Worm (Caenorhabditis elegans) whole organism, early embryonic: ENCODE data around the gene thoc-1.

Experiments used
- B0310.2 ChIP-seq: sonication (generic microtip); optimal IDR thresholded peaks from 2 replicates; lab custom pipeline; 2016; ENCODE audit warnings: mild to moderate bottlenecking, missing genetic modification characterization, missing compliant biosample characterization
- F13C5.2 ChIP-seq: sonication (generic microtip); optimal IDR thresholded peaks from 2 replicates; lab custom pipeline; 2017; ENCODE audit warnings: mild to moderate bottlenecking, missing genetic modification characterization, inconsistent platforms, missing compliant biosample characterization
- aly-1 ChIP-seq: sonication (generic microtip); optimal IDR thresholded peaks from 2 replicates; lab custom pipeline; 2016; ENCODE audit warnings: missing genetic modification characterization, missing compliant biosample characterization
- ama-1 ChIP-seq: fragments of 150-350 bp; optimal IDR thresholded peaks from 2 replicates; lab custom pipeline; 2014
- ceh-13 ChIP-seq: fragments of 200-800 bp; sonication (Bioruptor generic); optimal IDR thresholded peaks from 2 replicates; lab custom pipeline; 2018; ENCODE audit warnings: mild to moderate bottlenecking, missing genetic modification characterization, missing compliant biosample characterization
- ceh-36 ChIP-seq: sonication (generic microtip); optimal IDR thresholded peaks from 2 replicates; lab custom pipeline; 2016; ENCODE audit warnings: missing genetic modification characterization, inconsistent platforms, missing compliant biosample characterization
- flt-1 ChIP-seq: fragments of 200-800 bp; sonication (Bioruptor generic); IDR thresholded peaks from 2 replicates; pipeline ENCODE4 v1.3.6; 2022; ENCODE audit warnings: missing genetic modification characterization, missing compliant biosample characterization
- hmbx-1 ChIP-seq: sonication (generic microtip); optimal IDR thresholded peaks from 2 replicates; lab custom pipeline; 2016; ENCODE audit warnings: mild to moderate bottlenecking, missing genetic modification characterization, missing compliant biosample characterization
- hmg-4 ChIP-seq: fragments of 200-800 bp; sonication (Bioruptor generic); optimal IDR thresholded peaks from 2 replicates; lab custom pipeline; 2018; ENCODE audit warnings: mild to moderate bottlenecking, missing genetic modification characterization, missing compliant biosample characterization
- hnd-1 ChIP-seq: sonication (generic microtip); optimal IDR thresholded peaks from 2 replicates; lab custom pipeline; 2016; ENCODE audit warnings: missing genetic modification characterization, missing compliant biosample characterization
- pes-1 ChIP-seq: fragments of 200-800 bp; sonication (Bioruptor generic); IDR thresholded peaks from 2 replicates; pipeline ENCODE4 v1.3.6; 2022; ENCODE audit warnings: missing genetic modification reagents, missing genetic modification characterization, missing compliant biosample characterization
- sea-1 ChIP-seq: fragments of 200-800 bp; sonication (Bioruptor generic); conservative IDR thresholded peaks from 2 replicates; pipeline ENCODE4 v1.3.6; 2022; ENCODE audit warnings: missing genetic modification characterization, missing compliant biosample characterization
- tbx-11 ChIP-seq: fragments of 200-800 bp; sonication (Bioruptor generic); IDR thresholded peaks from 2 replicates; pipeline ENCODE4 v1.3.6; 2022; ENCODE audit warnings: missing genetic modification characterization, missing compliant biosample characterization
- tbx-37 ChIP-seq: fragments of 200-800 bp; sonication (Bioruptor generic); conservative IDR thresholded peaks from 2 replicates; pipeline ENCODE4 v1.3.6; 2022; ENCODE audit warnings: missing genetic modification reagents, missing genetic modification characterization, missing compliant biosample characterization
- tra-4 ChIP-seq: sonication (generic microtip); optimal IDR thresholded peaks from 2 replicates; lab custom pipeline; 2017; ENCODE audit warnings: missing genetic modification characterization, missing compliant biosample characterization

thoc-1 gene

ce11 chrII:756161-756560 lies 54.3 kb downstream of the thoc-1 start:
- TF ChIP-seq tra-4 (tag; lab: Kevin White, UChicago) (no peak), ama-1 (lab: Kevin White, UChicago) (no peak), tbx-11 (GFP tag; lab: Robert Waterston, UW) (no peak), sea-1 (GFP tag; lab: Robert Waterston, UW) (no peak), tbx-37 (GFP tag; lab: Robert Waterston, UW) (no peak), hmg-4 (GFP tag; lab: Kevin White, UChicago) (no peak), aly-1 (tag; lab: Kevin White, UChicago) (no peak), B0310.2 (tag; lab: Kevin White, UChicago) (no peak), ceh-36 (no peak), hnd-1 (tag; lab: Kevin White, UChicago) (no peak), ceh-13 (no peak), F13C5.2 (no peak), hmbx-1 (no peak), flt-1 (GFP tag; lab: Robert Waterston, UW) (no peak), pes-1 (GFP tag; lab: Robert Waterston, UW) (no peak)

DNA sequence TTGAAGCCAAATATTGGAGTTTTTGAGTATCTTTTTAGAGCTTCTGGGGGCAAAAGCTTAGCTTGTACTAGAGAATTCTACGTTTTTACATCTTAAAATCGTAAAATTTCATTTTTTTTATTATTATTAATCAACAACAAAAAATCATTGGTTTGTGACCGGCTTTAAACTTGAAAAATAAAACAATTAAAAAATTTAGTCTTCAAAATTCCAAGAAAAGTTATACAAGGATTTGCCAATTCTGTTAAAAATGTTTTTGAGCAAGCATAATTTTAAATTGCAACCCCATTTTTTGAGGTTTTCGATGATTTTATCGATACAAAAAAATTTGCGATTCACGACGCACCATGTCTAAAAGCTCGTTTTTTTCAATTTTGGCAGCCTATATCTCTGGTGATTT lies 55.3 kb downstream of the thoc-1 start:
- no peak for TF ChIP-seq sea-1 (GFP tag; lab: Robert Waterston, UW)
